Worm (Caenorhabditis elegans): Measurements from ENCODE around the gene T27E7.3.
A peak's percentile ranks its signal among the peaks of the same experiment; 100 is the strongest.

Gene T27E7.3

ce11 chrIV:14573068-14573467, 44.2 kb downstream of the T27E7.3 start:
- TF ChIP-seq tbx-7 (tag; optimal IDR thresholded peaks at IDR 0.05) (no peak), C38D4.7 (GFP tag; optimal IDR thresholded peaks at IDR 0.05) (no peak), unc-86 (tag; optimal IDR thresholded peaks at IDR 0.05) (no peak), odd-2 (tag; optimal IDR thresholded peaks at IDR 0.05) (no peak), nfya-1 (tag; optimal IDR thresholded peaks at IDR 0.05) (peak; percentile 85), ztf-16 (tag; optimal IDR thresholded peaks at IDR 0.05) (no peak), pros-1 (tag; optimal IDR thresholded peaks at IDR 0.05) (no peak)

- TF ChIP-seq rnt-1 (tag; optimal IDR thresholded peaks at IDR 0.05), result no peak
- no peak for TF ChIP-seq dmd-4 (tag; optimal IDR thresholded peaks at IDR 0.05; ENCODE audit: borderline replicate concordance)
Measured at ce11 chrIV:14574282-14574869, 45.6 kb downstream of the T27E7.3 start, which contains the start of the genes Y57G11B.3 and Y57G11B.5. Gene Y57G11B.3, minus strand, starts transcription at chrIV:14574382. Gene Y57G11B.5, plus strand, starts transcription at chrIV:14574819.

ce11 chrIV:14576471-14576870, 47.7 kb downstream of the T27E7.3 start:
- peak; percentile 62 for TF ChIP-seq elt-2 (tag; optimal IDR thresholded peaks at IDR 0.05)
- no peak for TF ChIP-seq ceh-14 (tag; optimal IDR thresholded peaks at IDR 0.05)
- no peak for TF ChIP-seq ahr-1 (tag; optimal IDR thresholded peaks at IDR 0.05)
- TF ChIP-seq ceh-45 (GFP tag; IDR thresholded peaks at IDR 0.05), result 0 out of 2 replicates have a peak, but pooled peaks have one; percentile 21
- peak; percentile 54 for TF ChIP-seq ztf-16 (tag; optimal IDR thresholded peaks at IDR 0.05)
- TF ChIP-seq F13H6.1 (tag; optimal IDR thresholded peaks at IDR 0.05), result no peak
- peak; percentile 73 for TF ChIP-seq che-1 (tag; optimal IDR thresholded peaks at IDR 0.05)
- TF ChIP-seq lin-11 (tag; optimal IDR thresholded peaks at IDR 0.05), result peak; percentile 64
- peak; percentile 39 for TF ChIP-seq ceh-34 (tag; optimal IDR thresholded peaks at IDR 0.05)
- TF ChIP-seq K02D7.2 (tag; optimal IDR thresholded peaks at IDR 0.05), result peak; percentile 48
- peak; percentile 11 for TF ChIP-seq nfya-1 (tag; optimal IDR thresholded peaks at IDR 0.05)
- TF ChIP-seq ceh-6 (GFP tag; optimal IDR thresholded peaks at IDR 0.05), result peak; percentile 49
- TF ChIP-seq unc-55 (GFP tag; optimal IDR thresholded peaks at IDR 0.05), result no peak
- peak; percentile 21 for TF ChIP-seq hlh-13 (GFP tag; optimal IDR thresholded peaks at IDR 0.05)
- peak; percentile 56 for TF ChIP-seq C38D4.7 (GFP tag; optimal IDR thresholded peaks at IDR 0.05)
- no peak for TF ChIP-seq mec-3 (tag; optimal IDR thresholded peaks at IDR 0.05; ENCODE audit: borderline replicate concordance)
- TF ChIP-seq pag-3 (tag; optimal IDR thresholded peaks at IDR 0.05; ENCODE audit: borderline replicate concordance), result no peak
- peak; percentile 47 for TF ChIP-seq sox-2 (GFP tag; IDR thresholded peaks at IDR 0.05)
- TF ChIP-seq hlh-30 (tag; optimal IDR thresholded peaks at IDR 0.05; ENCODE audit: insufficient read depth), result no peak
- TF ChIP-seq fax-1 (tag; optimal IDR thresholded peaks at IDR 0.05), result no peak
- TF ChIP-seq tbx-2 (tag; optimal IDR thresholded peaks at IDR 0.05), result no peak
- no peak for TF ChIP-seq syd-9 (tag; optimal IDR thresholded peaks at IDR 0.05)
- no peak for TF ChIP-seq unc-42 (tag; optimal IDR thresholded peaks at IDR 0.05)
- TF ChIP-seq madf-2 (tag; optimal IDR thresholded peaks at IDR 0.05), result no peak
- TF ChIP-seq ceh-24 (tag; optimal IDR thresholded peaks at IDR 0.05), result no peak
- TF ChIP-seq ceh-9 (tag; optimal IDR thresholded peaks at IDR 0.05), result no peak
- TF ChIP-seq pha-2 (tag; optimal IDR thresholded peaks at IDR 0.05), result peak; percentile 35
- no peak for TF ChIP-seq tbx-7 (tag; optimal IDR thresholded peaks at IDR 0.05)
- TF ChIP-seq unc-86 (tag; optimal IDR thresholded peaks at IDR 0.05), result peak; percentile 7
- TF ChIP-seq dve-1 (tag; optimal IDR thresholded peaks at IDR 0.05), result peak; percentile 22
- no peak for TF ChIP-seq gmeb-2 (tag; optimal IDR thresholded peaks at IDR 0.05)
- TF ChIP-seq ets-4 (tag; optimal IDR thresholded peaks at IDR 0.05), result no peak
- TF ChIP-seq fkh-6 (tag; optimal IDR thresholded peaks at IDR 0.05), result no peak
- TF ChIP-seq sdc-2 (tag; optimal IDR thresholded peaks at IDR 0.05), result no peak
- no peak for TF ChIP-seq zip-5 (tag; optimal IDR thresholded peaks at IDR 0.05)
- TF ChIP-seq T23F11.4 (GFP tag; optimal IDR thresholded peaks at IDR 0.05), result peak; percentile 35
- peak; percentile 13 for TF ChIP-seq npax-4 (tag; optimal IDR thresholded peaks at IDR 0.05)
- TF ChIP-seq hlh-6 (tag; optimal IDR thresholded peaks at IDR 0.05), result no peak
- peak; percentile 3 for TF ChIP-seq hlh-15 (tag; optimal IDR thresholded peaks at IDR 0.05)
- TF ChIP-seq ceh-31 (tag; optimal IDR thresholded peaks at IDR 0.05), result peak; percentile 4
- TF ChIP-seq K09A11.1 (tag; optimal IDR thresholded peaks at IDR 0.05; ENCODE audit: insufficient read depth), result no peak
- TF ChIP-seq Y22D7AL.16 (tag; optimal IDR thresholded peaks at IDR 0.05), result peak; percentile 55
- TF ChIP-seq fkh-10 (GFP tag; optimal IDR thresholded peaks at IDR 0.05), result no peak
- TF ChIP-seq rnt-1 (tag; optimal IDR thresholded peaks at IDR 0.05), result no peak

All from whole organism, late embryonic.